Fruit fly (Drosophila melanogaster): Measurements from ENCODE around the gene CG9396.

The CG9396 gene

DNA sequence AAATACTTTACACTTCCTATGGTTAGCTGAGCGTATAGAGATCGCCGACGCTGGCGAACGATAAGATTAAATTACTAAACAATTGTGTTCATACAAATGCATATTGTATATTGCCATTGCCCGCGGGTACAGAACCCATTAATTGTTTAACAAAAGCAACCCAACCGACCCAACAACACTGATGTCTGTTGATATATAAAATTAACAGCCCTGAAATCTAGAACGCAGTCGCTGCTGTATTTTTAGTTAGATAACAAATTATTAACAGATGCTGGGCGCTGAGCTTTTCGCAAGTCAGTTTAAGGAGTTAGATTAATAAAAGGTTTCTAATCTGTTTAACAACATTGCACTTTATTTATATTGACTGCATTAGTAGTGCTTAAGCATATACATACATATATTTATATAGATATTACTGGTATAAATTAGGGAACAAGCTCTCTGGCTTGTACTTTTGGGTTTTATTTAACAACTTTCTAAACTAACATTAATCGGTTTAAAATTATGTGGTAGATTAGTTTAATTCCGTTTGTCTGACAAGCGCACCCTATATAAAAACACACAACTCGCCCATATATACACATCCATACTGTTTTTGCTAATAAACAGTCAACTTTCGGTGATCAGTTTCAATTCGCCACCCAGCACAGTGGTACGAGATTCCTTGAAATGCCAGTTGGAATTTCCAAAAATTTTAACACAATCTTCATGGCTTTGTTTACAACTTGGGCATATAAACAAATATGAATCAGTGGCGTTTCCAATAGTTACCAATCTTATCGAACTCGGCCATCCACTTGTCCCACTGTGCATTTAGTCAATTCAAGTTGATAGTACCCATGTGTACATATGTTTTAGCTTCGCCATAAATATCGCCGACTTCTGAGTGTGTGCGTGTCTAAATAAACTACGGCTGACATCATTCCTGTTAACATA, 43.2 kb downstream of the CG9396 start (continued):
- TF ChIP-seq HLH3B (GFP tag; IDR thresholded peaks at IDR 0.05) (peak; percentile 90), CG1602 (GFP tag; optimal IDR thresholded peaks at IDR 0.05) (peak; percentile 63), Hsf (GFP tag; optimal IDR thresholded peaks at IDR 0.05) (peak; percentile 81), sens (GFP tag) (peak; percentile 95), sens-2 (GFP tag; IDR thresholded peaks at IDR 0.05) (peak; percentile 72), CG9817 (tag; optimal IDR thresholded peaks at IDR 0.05) (peak; percentile 90), HmgZ (tag; optimal IDR thresholded peaks at IDR 0.05) (peak; percentile 90), Sox100B (GFP tag; optimal IDR thresholded peaks at IDR 0.05) (peak; percentile 69), hb (GFP tag; IDR thresholded peaks at IDR 0.05; ENCODE audit: partially characterized antibody) (no peak), vnd (GFP tag; IDR thresholded peaks at IDR 0.05; ENCODE audit: partially characterized antibody) (0 out of 3 replicates have a peak, but pooled peaks have one; percentile 23), z (GFP tag; IDR thresholded peaks at IDR 0.05) (no peak), CG12769 (tag; optimal IDR thresholded peaks at IDR 0.05) (peak; percentile 94), unc-4 (GFP tag; IDR thresholded peaks at IDR 0.05; ENCODE audit: partially characterized antibody) (no peak), Awh (GFP tag; IDR thresholded peaks at IDR 0.05) (peak; percentile 71), Pdp1 (GFP tag; optimal IDR thresholded peaks at IDR 0.05) (peak; percentile 87 to 93), CG8281 (tag; optimal IDR thresholded peaks at IDR 0.05) (peak; percentile 62), CG10267 (tag; optimal IDR thresholded peaks at IDR 0.05) (peak; percentile 64), Neu2 (GFP tag; optimal IDR thresholded peaks at IDR 0.05; ENCODE audit: borderline replicate concordance) (peak; percentile 61), CG4424 (GFP tag; optimal IDR thresholded peaks at IDR 0.05) (peak; percentile 84), ham (GFP tag; IDR thresholded peaks at IDR 0.05) (peak; percentile 68; the same call in 1 of the 2 replicates), Eip74EF (GFP tag; optimal IDR thresholded peaks at IDR 0.05) (peak in 1 of 2 experiments; percentile 65), CG8290 (GFP tag; optimal IDR thresholded peaks at IDR 0.05) (no peak), CG8290 (tag; optimal IDR thresholded peaks at IDR 0.05) (peak in 1 of 2 experiments; percentile 94), Mrtf (GFP tag; IDR thresholded peaks at IDR 0.05) (peak; percentile 88), CG13624 (GFP tag; optimal IDR thresholded peaks at IDR 0.05) (peak; percentile 95), CG11504 (tag; optimal IDR thresholded peaks at IDR 0.05) (no peak), CG17802 (tag; optimal IDR thresholded peaks at IDR 0.05) (peak; percentile 64), ERR (GFP tag; optimal IDR thresholded peaks at IDR 0.05) (peak; percentile 91), D19B (GFP tag; optimal IDR thresholded peaks at IDR 0.05) (peak; percentile 87), CG8924 (tag; optimal IDR thresholded peaks at IDR 0.05) (peak; percentile 77), CG14050 (GFP tag; IDR thresholded peaks at IDR 0.05) (peak; percentile 56), Hmr (GFP tag; optimal IDR thresholded peaks at IDR 0.05) (peak; percentile 95), CG13123 (GFP tag; optimal IDR thresholded peaks at IDR 0.05) (peak; percentile 48), CG6765 (GFP tag; optimal IDR thresholded peaks at IDR 0.05) (peak; percentile 91), run (tag; optimal IDR thresholded peaks at IDR 0.05) (peak; percentile 52), Taf1 (GFP tag; IDR thresholded peaks at IDR 0.05) (peak; percentile 89), CG17359 (tag; optimal IDR thresholded peaks at IDR 0.05) (peak; percentile 86), tna (GFP tag; IDR thresholded peaks at IDR 0.05; ENCODE audit: partially characterized antibody) (peak; percentile 30; the same call in 1 of the 2 replicates), CG11560 (tag; IDR thresholded peaks at IDR 0.05) (peak; percentile 77; the same call in 2 of the 3 replicates), dmrt11E (tag; optimal IDR thresholded peaks at IDR 0.05) (peak; percentile 25), Doc3 (GFP tag; IDR thresholded peaks at IDR 0.05; ENCODE audit: partially characterized antibody) (no peak), CG30403 (GFP tag; optimal IDR thresholded peaks at IDR 0.05) (peak; percentile 85), Six4 (GFP tag; optimal IDR thresholded peaks at IDR 0.05) (peak; percentile 82), Ravus (GFP tag; IDR thresholded peaks at IDR 0.05) (peak; percentile 84), gro (GFP tag; optimal IDR thresholded peaks at IDR 0.05) (peak; percentile 98), D (optimal IDR thresholded peaks at IDR 0.05) (no peak), D (GFP tag; optimal IDR thresholded peaks at IDR 0.05) (peak; percentile 67), Kr (GFP tag; optimal IDR thresholded peaks at IDR 0.05) (no peak)

All from whole organism, embryonic.